Fruit fly (Drosophila melanogaster): Measurements from ENCODE around the gene CG18731.
A peak's percentile ranks its signal among the peaks of the same experiment; 100 is the strongest.

The CG18731 gene

DNA sequence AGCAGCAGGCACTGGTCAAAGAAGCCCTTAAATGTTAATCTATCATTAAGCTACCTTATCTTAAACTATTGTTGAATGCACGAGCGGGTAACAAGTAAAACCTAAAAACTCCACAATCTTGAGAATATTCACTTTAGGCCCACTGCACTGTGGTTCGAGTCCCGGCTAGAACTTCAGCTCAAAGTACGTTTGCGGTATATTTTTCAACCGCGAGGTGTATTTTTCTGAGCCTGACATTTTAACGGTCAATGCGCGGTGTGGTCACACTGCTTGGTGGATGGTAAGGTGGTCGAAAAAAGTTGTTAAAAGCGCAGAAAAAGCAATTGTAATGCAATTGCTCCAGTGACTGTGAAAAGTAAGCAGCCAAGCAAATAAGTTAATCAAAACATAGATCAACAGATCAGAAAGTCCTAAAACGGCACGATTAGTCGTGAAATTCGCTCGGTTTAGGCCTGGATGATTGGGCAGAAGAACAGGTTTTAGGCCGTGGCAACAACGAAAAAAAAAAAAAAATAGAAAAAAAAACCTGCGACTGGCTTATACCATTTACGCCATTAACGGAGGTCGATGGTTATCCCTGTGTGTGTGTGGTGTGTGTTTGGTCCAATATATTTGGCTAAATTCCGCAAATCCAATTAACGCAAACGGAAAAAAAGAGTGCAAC, 882 bp downstream of the CG18731 start, which contains the start of gene Kul (continued):
- TF ChIP-seq HmgD (GFP tag; optimal IDR thresholded peaks at IDR 0.05): peak; percentile 50
- 0 out of 2 replicates have a peak, but pooled peaks have one; percentile 15 for TF ChIP-seq ap (GFP tag; IDR thresholded peaks at IDR 0.05)
- TF ChIP-seq CG15514 (GFP tag; optimal IDR thresholded peaks at IDR 0.05): peak; percentile 45
- TF ChIP-seq CG3995 (GFP tag; optimal IDR thresholded peaks at IDR 0.05): peak; percentile 9
- TF ChIP-seq CG13287 (GFP tag; IDR thresholded peaks at IDR 0.05; ENCODE audit: partially characterized antibody): peak; percentile 20; the same call in 1 of the 2 replicates
- no peak for TF ChIP-seq fd102C (GFP tag; optimal IDR thresholded peaks at IDR 0.05)
- TF ChIP-seq CG9932 (GFP tag; IDR thresholded peaks at IDR 0.05): peak; percentile 29; the same call in 1 of the 2 replicates
- TF ChIP-seq CG3847 (GFP tag; IDR thresholded peaks at IDR 0.05): peak; percentile 43
- peak; percentile 26 for TF ChIP-seq dm (GFP tag; optimal IDR thresholded peaks at IDR 0.05)
- peak; percentile 1 for TF ChIP-seq Chrac-16 (GFP tag; optimal IDR thresholded peaks at IDR 0.05)
- no peak for TF ChIP-seq PHDP (tag; optimal IDR thresholded peaks at IDR 0.05)
- no peak for TF ChIP-seq prd (optimal IDR thresholded peaks at IDR 0.05)
- no peak for TF ChIP-seq prd (GFP tag; IDR thresholded peaks at IDR 0.05)
- 0 out of 2 replicates have a peak, but pooled peaks have one; percentile 33 for TF ChIP-seq vvl (GFP tag; IDR thresholded peaks at IDR 0.05)
- peak; percentile 82 for TF ChIP-seq pzg (GFP tag; optimal IDR thresholded peaks at IDR 0.05)
- no peak for TF ChIP-seq hkb (optimal IDR thresholded peaks at IDR 0.05)
- 0 out of 2 replicates have a peak, but pooled peaks have one; percentile 20 for TF ChIP-seq hkb (GFP tag; IDR thresholded peaks at IDR 0.05)
- peak; percentile 49 for TF ChIP-seq CG2116 (GFP tag; optimal IDR thresholded peaks at IDR 0.05)
- no peak for TF ChIP-seq gsb-n (tag; optimal IDR thresholded peaks at IDR 0.05)
- peak; percentile 7 to 40 for TF ChIP-seq bsh (GFP tag; optimal IDR thresholded peaks at IDR 0.05)
- TF ChIP-seq CHES-1-like (GFP tag; optimal IDR thresholded peaks at IDR 0.05): peak; percentile 54
- TF ChIP-seq NC2α (GFP tag; optimal IDR thresholded peaks at IDR 0.05): no peak
- TF ChIP-seq CG34224 (GFP tag; IDR thresholded peaks at IDR 0.05; ENCODE audit: partially characterized antibody): peak; percentile 47; the same call in 1 of the 3 replicates
- peak; percentile 31; the same call in 1 of the 2 replicates for TF ChIP-seq Drgx (GFP tag; IDR thresholded peaks at IDR 0.05)
- peak; percentile 12 for TF ChIP-seq CG11398 (GFP tag; optimal IDR thresholded peaks at IDR 0.05)
- peak; percentile 32; the same call in 1 of the 2 replicates for TF ChIP-seq HLH3B (GFP tag; IDR thresholded peaks at IDR 0.05)
- TF ChIP-seq sqz (GFP tag; optimal IDR thresholded peaks at IDR 0.05): peak; percentile 70
- TF ChIP-seq CG17912 (GFP tag; optimal IDR thresholded peaks at IDR 0.05): peak; percentile 1
- peak; percentile 79 for TF ChIP-seq CG1603 (tag; optimal IDR thresholded peaks at IDR 0.05)
- TF ChIP-seq CG18619 (GFP tag; optimal IDR thresholded peaks at IDR 0.05): peak; percentile 18
- no peak for TF ChIP-seq ATbp (GFP tag; optimal IDR thresholded peaks at IDR 0.05)
- peak; percentile 4 for TF ChIP-seq Jarid2 (GFP tag; optimal IDR thresholded peaks at IDR 0.05)
- TF ChIP-seq CG15696 (tag; optimal IDR thresholded peaks at IDR 0.05): peak; percentile 2
- no peak for TF ChIP-seq CG10267 (tag; optimal IDR thresholded peaks at IDR 0.05)
- peak; percentile 23; the same call in 1 of the 2 replicates for TF ChIP-seq NFAT (GFP tag; IDR thresholded peaks at IDR 0.05)
- peak; percentile 8 for TF ChIP-seq Dp (GFP tag; optimal IDR thresholded peaks at IDR 0.05)
- TF ChIP-seq CG14710 (tag; optimal IDR thresholded peaks at IDR 0.05): peak; percentile 99
- TF ChIP-seq CG10321 (GFP tag; IDR thresholded peaks at IDR 0.05): 0 out of 2 replicates have a peak, but pooled peaks have one; percentile 16
- no peak for TF ChIP-seq Nf-YC (tag; optimal IDR thresholded peaks at IDR 0.05)
- TF ChIP-seq lilli (GFP tag; optimal IDR thresholded peaks at IDR 0.05): peak; percentile 5
- TF ChIP-seq CG33213 (GFP tag; optimal IDR thresholded peaks at IDR 0.05): peak; percentile 39
- no peak for TF ChIP-seq Hmr (GFP tag; optimal IDR thresholded peaks at IDR 0.05)
- peak; percentile 27 for TF ChIP-seq CTCF (GFP tag; optimal IDR thresholded peaks at IDR 0.05)
- no peak for TF ChIP-seq fd3F (GFP tag; optimal IDR thresholded peaks at IDR 0.05)
- TF ChIP-seq CG6791 (GFP tag; IDR thresholded peaks at IDR 0.05; ENCODE audit: partially characterized antibody): peak; percentile 61; the same call in 1 of the 3 replicates
- TF ChIP-seq CG32532 (GFP tag; IDR thresholded peaks at IDR 0.05): peak; percentile 40
- TF ChIP-seq CG7928 (GFP tag; optimal IDR thresholded peaks at IDR 0.05): peak; percentile 2
- peak; percentile 45 for TF ChIP-seq MESR4 (GFP tag; optimal IDR thresholded peaks at IDR 0.05)
- TF ChIP-seq Bgb (GFP tag; IDR thresholded peaks at IDR 0.05; ENCODE audit: partially characterized antibody): peak; percentile 26; the same call in 1 of the 2 replicates

Measured in whole organism, embryonic.